Fruit fly (Drosophila melanogaster): Measurements from ENCODE around the gene Prosalpha6.

dm6 chr2L:10201743-10202142 is 19.4 kb upstream of the Prosalpha6 start:
- TF ChIP-seq psq (optimal IDR thresholded peaks at IDR 0.05): no peak
- TF ChIP-seq h (optimal IDR thresholded peaks at IDR 0.05): no peak
- no peak for TF ChIP-seq insv (optimal IDR thresholded peaks at IDR 0.05)
- TF ChIP-seq Sin3A (optimal IDR thresholded peaks at IDR 0.05): no peak
- no peak for TF ChIP-seq ttk (optimal IDR thresholded peaks at IDR 0.05)
- TF ChIP-seq Myc (optimal IDR thresholded peaks at IDR 0.05): no peak

Measured in Kc167 (cell line).